Fruit fly (Drosophila melanogaster) whole organism, adult: ENCODE results near the gene zfh2.

Experiments used
- CG11617 ChIP-seq: fragments of 200-800 bp; sonication (Bioruptor generic); optimal IDR thresholded peaks from 2 replicates; lab custom pipeline; 2017; ENCODE audit warnings: mild to moderate bottlenecking, missing biosample characterization, missing genetic modification reagents, missing genetic modification characterization
- CG33017 ChIP-seq: fragments of 200-800 bp; sonication (Bioruptor generic); optimal IDR thresholded peaks from 2 replicates; lab custom pipeline; 2018; ENCODE audit warnings: missing biosample characterization, mild to moderate bottlenecking, missing genetic modification characterization, moderate library complexity
- Mnt ChIP-seq: fragments of 200-800 bp; sonication (Bioruptor generic); optimal IDR thresholded peaks from 2 replicates; lab custom pipeline; 2016; ENCODE audit warnings: missing biosample characterization, mild to moderate bottlenecking, missing genetic modification characterization
- cic ChIP-seq: fragments of 200-800 bp; sonication (Bioruptor generic); optimal IDR thresholded peaks from 2 replicates; lab custom pipeline; 2017; ENCODE audit warnings: missing biosample characterization, mild to moderate bottlenecking, missing genetic modification characterization, moderate library complexity
- ovo ChIP-seq: fragments of 200-800 bp; sonication (Bioruptor generic); optimal IDR thresholded peaks from 2 replicates; lab custom pipeline; 2016; ENCODE audit warnings: missing biosample characterization, missing genetic modification characterization
- pad ChIP-seq: fragments of 200-800 bp; sonication (Bioruptor generic); optimal IDR thresholded peaks from 3 replicates; lab custom pipeline; 2017; ENCODE audit warnings: missing biosample characterization, missing genetic modification characterization, mild to moderate bottlenecking, moderate library complexity, missing genetic modification reagents
- toe ChIP-seq: fragments of 200-800 bp; sonication (Bioruptor generic); optimal IDR thresholded peaks from 2 replicates; lab custom pipeline; 2016; ENCODE audit warnings: missing biosample characterization, missing genetic modification characterization

- TF ChIP-seq CG33017 (tag; lab: Kevin White, UChicago): no peak
- TF ChIP-seq ovo (GFP tag; lab: Kevin White, UChicago): no peak
- TF ChIP-seq Mnt (GFP tag; lab: Kevin White, UChicago): no peak
- TF ChIP-seq toe (GFP tag; lab: Kevin White, UChicago): no peak
- no peak for TF ChIP-seq pad (GFP tag; lab: Kevin White, UChicago)
- TF ChIP-seq cic (GFP tag; lab: Kevin White, UChicago): no peak
- no peak for TF ChIP-seq CG11617 (GFP tag; lab: Kevin White, UChicago)
Measured at dm6 chr4:492597-492996, 9.0 kb upstream of the zfh2 start.
